Worm (Caenorhabditis elegans): ENCODE results near the gene hot-1.

ce11 chrV:14595984-14596383 lies 25.0 kb upstream of the hot-1 start:
- TF ChIP-seq klf-2 (GFP tag; conservative IDR thresholded peaks at IDR 0.05) = no peak
- no peak for TF ChIP-seq ref-1 (GFP tag; conservative IDR thresholded peaks at IDR 0.05)
- TF ChIP-seq flt-1 (GFP tag; IDR thresholded peaks at IDR 0.05) = no peak
- TF ChIP-seq ztf-23 (GFP tag; IDR thresholded peaks at IDR 0.05) = no peak
- TF ChIP-seq T22C8.4 (GFP tag; IDR thresholded peaks at IDR 0.05) = no peak
- no peak for TF ChIP-seq med-1 (GFP tag; optimal IDR thresholded peaks at IDR 0.05; ENCODE audit: insufficient read depth)
- no peak for TF ChIP-seq ztf-29 (GFP tag; IDR thresholded peaks at IDR 0.05)
- no peak for TF ChIP-seq tab-1 (GFP tag; IDR thresholded peaks at IDR 0.05)
